Worm (Caenorhabditis elegans) whole organism, L1 larva: ENCODE results near the gene C40H1.7.

Experiments used
- C34B4.2 ChIP-seq: sonication (generic microtip); optimal IDR thresholded peaks from 2 replicates; lab custom pipeline; 2017; ENCODE audit warnings: mild to moderate bottlenecking, missing genetic modification characterization, missing compliant biosample characterization
- blmp-1 ChIP-seq: fragments of 150-350 bp; optimal IDR thresholded peaks from 2 replicates; lab custom pipeline; 2014; ENCODE audit warnings: missing biosample characterization, missing genetic modification characterization
- efl-1 ChIP-seq, 4 experiments: fragments of 150-350 bp; optimal IDR thresholded peaks in 3 of 4; peaks in 1 of 4; 1 replicate in 1 of 4; 2 replicates in 3 of 4; lab custom pipeline; 2014; ENCODE audit warnings: missing biosample characterization in 2 of 4, missing genetic modification characterization in 2 of 4, missing genetic modification reagents in 2 of 4
- elt-2 ChIP-seq: sonication (generic microtip); optimal IDR thresholded peaks from 2 replicates; lab custom pipeline; 2016; ENCODE audit warnings: missing genetic modification characterization, mild to moderate bottlenecking, inconsistent platforms, missing compliant biosample characterization, missing genetic modification reagents
- elt-3 ChIP-seq, 6 experiments: fragments of 150-350 bp in 1 of 6; sonication (generic microtip); optimal IDR thresholded peaks; 2 replicates each; lab custom pipeline; 2017 to 2018; ENCODE audit warnings: missing biosample characterization in 6 of 6, missing genetic modification characterization in 6 of 6, inconsistent platforms in 1 of 6
- ets-5 ChIP-seq: fragments of 200-800 bp; sonication (Bioruptor generic); IDR thresholded peaks from 2 replicates; pipeline ENCODE4 v1.3.6; 2022; ENCODE audit warnings: missing genetic modification characterization, missing compliant biosample characterization
- hlh-17 ChIP-seq: fragments of 200-800 bp; sonication (Bioruptor generic); optimal IDR thresholded peaks from 2 replicates; lab custom pipeline; 2018; ENCODE audit warnings: missing genetic modification characterization, mild to moderate bottlenecking, missing compliant biosample characterization, moderate library complexity, borderline replicate concordance
- hlh-4 ChIP-seq: sonication (generic microtip); optimal IDR thresholded peaks from 2 replicates; lab custom pipeline; 2016; ENCODE audit warnings: mild to moderate bottlenecking, missing genetic modification characterization, missing compliant biosample characterization
- hpl-2 ChIP-seq: fragments of 150-350 bp; optimal IDR thresholded peaks from 2 replicates; lab custom pipeline; 2014; ENCODE audit warnings: missing biosample characterization, missing genetic modification reagents, missing genetic modification characterization
- isw-1 ChIP-seq: fragments of 200-800 bp; sonication (Bioruptor generic); IDR thresholded peaks from 2 replicates; pipeline ENCODE4 v1.3.6; 2022; ENCODE audit warnings: missing genetic modification characterization, missing compliant biosample characterization
- jun-1 ChIP-seq: fragments of 150-350 bp; optimal IDR thresholded peaks from 2 replicates; lab custom pipeline; 2014; ENCODE audit warnings: missing biosample characterization, missing genetic modification reagents, missing genetic modification characterization
- lin-13 ChIP-seq: fragments of 150-350 bp; optimal IDR thresholded peaks from 2 replicates; lab custom pipeline; 2014; ENCODE audit warnings: missing biosample characterization, missing genetic modification reagents, missing genetic modification characterization
- lin-14 ChIP-seq: fragments of 200-800 bp; sonication (Bioruptor generic); optimal IDR thresholded peaks from 2 replicates; lab custom pipeline; 2018; ENCODE audit warnings: mild to moderate bottlenecking, missing genetic modification characterization, moderate library complexity, missing compliant biosample characterization
- lin-15B ChIP-seq: fragments of 150-350 bp; sonication (generic microtip); optimal IDR thresholded peaks from 3 replicates; lab custom pipeline; 2014; ENCODE audit warnings: missing biosample characterization, missing genetic modification characterization
- lin-35 ChIP-seq, 2 experiments: fragments of 150-350 bp; optimal IDR thresholded peaks; 2 replicates each; lab custom pipeline; 2014; ENCODE audit warnings: missing biosample characterization in 2 of 2, missing genetic modification characterization in 2 of 2, missing genetic modification reagents in 2 of 2
- lir-3 ChIP-seq: sonication (generic microtip); optimal IDR thresholded peaks from 2 replicates; lab custom pipeline; 2016; ENCODE audit warnings: mild to moderate bottlenecking, missing genetic modification characterization, moderate library complexity, missing compliant biosample characterization; ENCODE audit not compliant: poor library complexity
- mdl-1 ChIP-seq, 2 experiments: fragments of 150-350 bp; optimal IDR thresholded peaks; 2 replicates each; lab custom pipeline; 2014 to 2017; ENCODE audit warnings: missing biosample characterization in 2 of 2, missing genetic modification characterization in 2 of 2, inconsistent platforms in 1 of 2
- nhr-20 ChIP-seq: sonication (generic microtip); optimal IDR thresholded peaks from 2 replicates; lab custom pipeline; 2016; ENCODE audit warnings: mild to moderate bottlenecking, missing genetic modification characterization, missing compliant biosample characterization
- nhr-85 ChIP-seq: sonication (generic microtip); peaks from one replicate; lab custom pipeline; 2016; ENCODE audit warnings: missing genetic modification characterization, inconsistent platforms, missing compliant biosample characterization
- nhr-90 ChIP-seq: sonication (generic microtip); optimal IDR thresholded peaks from 2 replicates; lab custom pipeline; 2016; ENCODE audit warnings: mild to moderate bottlenecking, missing genetic modification characterization, missing compliant biosample characterization; ENCODE audit not compliant: poor library complexity
- rnt-1 ChIP-seq: sonication (generic microtip); optimal IDR thresholded peaks from 2 replicates; lab custom pipeline; 2016; ENCODE audit warnings: mild to moderate bottlenecking, missing genetic modification characterization, moderate library complexity, missing compliant biosample characterization
- skn-1 ChIP-seq: fragments of 150-350 bp; optimal IDR thresholded peaks from 2 replicates; lab custom pipeline; 2014; ENCODE audit warnings: missing biosample characterization, missing genetic modification characterization
- snpc-4 ChIP-seq: fragments of 150-350 bp; optimal IDR thresholded peaks from 2 replicates; lab custom pipeline; 2014; ENCODE audit warnings: missing biosample characterization, missing genetic modification characterization
- snu-23 ChIP-seq: sonication (generic microtip); optimal IDR thresholded peaks from 2 replicates; lab custom pipeline; 2016; ENCODE audit warnings: missing genetic modification characterization, missing compliant biosample characterization
- sptf-1 ChIP-seq: fragments of 150-350 bp; optimal IDR thresholded peaks from 2 replicates; lab custom pipeline; 2014; ENCODE audit warnings: missing biosample characterization, missing genetic modification characterization
- swsn-7 ChIP-seq: sonication (generic microtip); optimal IDR thresholded peaks from 2 replicates; lab custom pipeline; 2016; ENCODE audit warnings: missing genetic modification characterization, missing compliant biosample characterization
- unc-30 ChIP-seq: sonication (generic microtip); optimal IDR thresholded peaks from 2 replicates; lab custom pipeline; 2017; ENCODE audit warnings: missing biosample characterization, missing genetic modification characterization
- unc-86 ChIP-seq: sonication (generic microtip); optimal IDR thresholded peaks from 2 replicates; lab custom pipeline; 2016; ENCODE audit warnings: missing genetic modification characterization, missing compliant biosample characterization
- zag-1 ChIP-seq: fragments of 150-350 bp; optimal IDR thresholded peaks from 2 replicates; lab custom pipeline; 2014; ENCODE audit warnings: missing biosample characterization, missing genetic modification characterization
- ztf-11 ChIP-seq, 2 experiments: sonication (generic microtip); optimal IDR thresholded peaks; 2 replicates each; lab custom pipeline; 2016 to 2017; ENCODE audit warnings: missing genetic modification characterization in 2 of 2, missing biosample characterization in 1 of 2, missing compliant biosample characterization in 1 of 2

C40H1.7 gene

DNA sequence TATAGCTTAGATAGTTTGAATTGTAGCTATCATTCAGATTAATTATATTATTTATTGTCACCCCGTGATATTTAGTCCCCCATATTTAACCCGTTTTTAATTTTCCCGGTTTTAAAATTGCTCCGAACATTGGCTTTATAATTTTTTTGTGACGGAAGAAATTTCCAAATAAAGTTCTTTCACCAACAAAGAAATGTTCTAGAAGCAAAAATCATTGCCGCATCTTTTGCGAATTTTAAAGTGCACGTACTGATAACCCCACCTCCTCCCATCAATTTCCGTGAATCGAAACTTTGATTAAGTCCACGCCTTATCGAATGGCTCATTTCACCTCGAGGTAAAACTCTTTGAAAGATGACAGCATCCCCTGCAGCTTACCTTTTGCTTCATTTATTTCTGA is at the start of gene C40H1.7:
Gene C40H1.7, plus strand, starts transcription at position 301 of the 400 bp plus-strand sequence.
- TF ChIP-seq isw-1 (GFP tag; lab: Robert Waterston, UW), result no peak
- TF ChIP-seq lin-13 (GFP tag; lab: Kevin White, UChicago), result no peak
- TF ChIP-seq lir-3 (tag; lab: Kevin White, UChicago), result no peak
- no peak for TF ChIP-seq elt-3 (tag; optimal IDR thresholded peaks at IDR 0.05; lab: Kevin White, UChicago)

DNA sequence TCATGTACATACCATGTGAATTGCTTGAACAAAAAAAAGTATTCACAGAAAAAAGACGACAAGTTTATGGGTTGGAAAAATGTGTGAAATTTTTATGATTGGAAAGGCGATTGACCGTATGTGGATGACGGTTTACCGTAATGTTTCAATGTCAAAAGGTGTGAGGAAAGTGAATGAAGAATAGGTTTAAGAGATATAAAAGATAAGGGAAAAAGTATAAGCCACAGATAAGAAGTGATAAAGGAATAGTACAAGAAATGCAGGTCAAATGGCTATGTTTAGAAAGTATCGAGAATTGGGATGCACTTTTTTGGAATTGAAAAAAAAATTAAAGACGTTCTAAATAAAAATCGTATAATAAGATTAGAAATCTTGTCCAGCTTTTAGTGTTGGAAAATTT is 47.0 kb upstream of the C40H1.7 start:
- TF ChIP-seq snu-23 (GFP tag; lab: Kevin White, UChicago) (no peak), blmp-1 (tag; lab: Kevin White, UChicago) (peak; percentile 68)
- TF ChIP-seq, all 84 proteins: peak for 1

DNA sequence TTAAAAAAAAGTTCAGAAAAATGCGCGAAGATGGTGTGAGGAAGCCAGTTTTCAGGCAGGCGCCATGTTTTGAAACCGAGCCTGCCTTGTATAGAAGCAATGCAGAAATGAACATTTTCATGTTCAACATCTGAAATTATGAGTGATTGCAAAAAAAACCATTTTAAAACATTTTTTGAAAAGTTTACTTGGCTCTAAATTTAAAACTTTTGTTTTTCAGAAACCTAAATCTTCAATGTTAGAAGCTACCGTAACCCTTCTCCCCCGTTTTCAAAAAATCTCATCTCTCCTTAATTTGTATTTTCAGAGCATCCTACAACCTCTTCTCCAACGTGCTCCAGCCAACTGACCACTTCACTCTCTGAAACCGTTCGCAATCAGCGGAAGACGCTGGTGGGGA is 43.3 kb upstream of the C40H1.7 start, which contains the start of gene fozi-1:
Gene fozi-1, plus strand, starts transcription at position 301 of the 400 bp plus-strand sequence.
- TF ChIP-seq C34B4.2 (no peak), rnt-1 (tag; lab: Kevin White, UChicago) (no peak), blmp-1 (tag; lab: Kevin White, UChicago) (no peak), jun-1 (tag; lab: Kevin White, UChicago) (no peak), hpl-2 (GFP tag; lab: Kevin White, UChicago) (no peak), lin-14 (GFP tag; lab: Kevin White, UChicago) (no peak), lin-15B (tag; lab: Kevin White, UChicago) (no peak), skn-1 (tag; lab: Kevin White, UChicago) (no peak), mdl-1 (tag; optimal IDR thresholded peaks at IDR 0.05; lab: Kevin White, UChicago) (no peak), ets-5 (no peak), swsn-7 (tag; lab: Kevin White, UChicago) (no peak), hlh-4 (tag; lab: Kevin White, UChicago) (no peak), ztf-11 (tag; optimal IDR thresholded peaks at IDR 0.05; lab: Kevin White, UChicago) (no peak), elt-2 (tag; lab: Kevin White, UChicago) (no peak)
- TF ChIP-seq, all 84 proteins: peak for 0

DNA sequence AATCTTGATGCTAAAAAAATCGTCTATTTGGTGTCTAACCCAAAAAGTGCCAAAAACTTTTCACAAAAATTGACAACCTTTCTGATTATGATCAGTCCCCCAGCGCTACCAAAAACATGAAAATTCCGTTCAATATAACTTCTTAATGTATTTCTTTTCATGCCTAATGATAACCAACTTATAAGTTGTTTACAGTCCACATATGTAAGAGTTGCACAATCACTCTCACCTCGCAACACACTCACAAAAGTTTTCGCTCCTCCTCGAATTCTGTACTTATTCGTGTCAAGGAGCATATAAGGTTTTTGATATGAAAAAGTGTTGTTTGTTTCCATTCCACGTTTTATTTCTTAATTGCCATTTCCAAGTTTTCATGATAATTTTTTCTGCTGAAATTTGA is 36.3 kb upstream of the C40H1.7 start:
- TF ChIP-seq hlh-17, result no peak
- no peak for TF ChIP-seq unc-86
- TF ChIP-seq lin-15B (tag; lab: Kevin White, UChicago), result no peak
- TF ChIP-seq elt-2 (tag; lab: Kevin White, UChicago), result peak; percentile 15
- TF ChIP-seq zag-1 (tag; lab: Kevin White, UChicago), result no peak

DNA sequence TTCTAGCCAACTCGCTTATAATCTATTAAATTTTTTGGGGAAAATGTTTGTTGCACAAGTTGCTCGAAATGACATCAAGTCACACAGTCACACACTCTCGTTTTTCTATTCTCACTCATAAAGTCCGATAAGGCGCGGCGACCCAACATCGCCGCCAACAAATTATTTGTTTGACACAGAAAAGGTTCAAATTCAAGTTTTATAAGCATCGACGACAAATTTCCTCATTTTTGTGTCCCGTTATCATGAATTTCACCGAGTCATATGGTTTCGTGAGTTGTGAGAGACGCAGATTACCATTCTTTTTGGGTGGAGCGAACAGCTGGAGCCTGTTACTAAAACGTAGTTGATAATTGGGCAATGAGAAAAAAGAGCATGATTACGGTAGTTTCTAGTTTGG is 35.0 kb upstream of the C40H1.7 start:
- TF ChIP-seq nhr-85 (tag; lab: Kevin White, UChicago) (peak; percentile 64), lin-35 (GFP tag; optimal IDR thresholded peaks at IDR 0.05; lab: Kevin White, UChicago) (peak in 1 of 2 experiments; percentile 53), nhr-90 (peak; percentile 3), efl-1 (optimal IDR thresholded peaks at IDR 0.05; lab: Kevin White, UChicago) (no peak), efl-1 (GFP tag; optimal IDR thresholded peaks at IDR 0.05 in 1 of 2; lab: Kevin White, UChicago) (peak in 1 of 2 experiments; percentile 76), elt-2 (tag; lab: Kevin White, UChicago) (peak; percentile 90), sptf-1 (no peak), unc-30 (tag; lab: Kevin White, UChicago) (no peak), nhr-20 (tag; lab: Kevin White, UChicago) (peak; percentile 57), jun-1 (tag; lab: Kevin White, UChicago) (peak; percentile 24)

DNA sequence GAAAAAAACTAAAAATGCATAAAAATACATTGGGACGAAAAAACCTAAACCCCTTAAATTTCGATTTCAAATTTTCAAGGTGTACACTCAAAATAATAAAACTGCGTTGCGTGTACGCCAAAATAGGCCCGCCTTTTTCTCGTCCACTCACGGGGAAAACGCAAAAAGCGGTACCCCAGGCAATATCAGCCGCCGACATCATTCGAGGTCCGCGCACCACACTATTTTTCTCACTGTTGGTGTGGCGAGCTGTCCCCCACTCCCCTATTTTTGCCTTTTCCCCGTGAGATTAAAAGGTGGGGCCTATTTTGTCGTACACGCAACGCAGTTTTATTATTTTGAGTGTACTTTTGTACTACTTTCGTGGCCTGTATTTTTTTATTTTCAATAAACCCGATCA is 33.2 kb upstream of the C40H1.7 start:
- TF ChIP-seq snpc-4, result peak; percentile 2
